Worm (Caenorhabditis elegans) whole organism, L1 larva: Measurements from ENCODE around the gene Y53C12A.3.

ENCODE experiments used
- efl-1 ChIP-seq, 4 experiments: fragments of 150-350 bp; optimal IDR thresholded peaks in 3 of 4; peaks in 1 of 4; 1 replicate in 1 of 4; 2 replicates in 3 of 4; lab custom pipeline; 2014; ENCODE audit warnings: missing biosample characterization in 2 of 4, missing genetic modification characterization in 2 of 4, missing genetic modification reagents in 2 of 4
- egl-27 ChIP-seq, 2 experiments: fragments of 150-350 bp in 1 of 2; sonication (generic microtip); optimal IDR thresholded peaks; 3 replicates each; lab custom pipeline; 2017 to 2018; ENCODE audit warnings: missing biosample characterization in 2 of 2, missing genetic modification characterization in 2 of 2, missing genetic modification reagents in 2 of 2
- elt-3 ChIP-seq, 6 experiments: fragments of 150-350 bp in 1 of 6; sonication (generic microtip); optimal IDR thresholded peaks; 2 replicates each; lab custom pipeline; 2017 to 2018; ENCODE audit warnings: missing biosample characterization in 6 of 6, missing genetic modification characterization in 6 of 6, inconsistent platforms in 1 of 6
- grh-1 ChIP-seq: fragments of 200-800 bp; sonication (Bioruptor generic); IDR thresholded peaks from 2 replicates; pipeline ENCODE4 v1.3.6; 2022; ENCODE audit warnings: missing genetic modification reagents, missing genetic modification characterization, missing compliant biosample characterization
- nhr-11 ChIP-seq: fragments of 150-350 bp; optimal IDR thresholded peaks from 2 replicates; lab custom pipeline; 2014; ENCODE audit warnings: missing biosample characterization, missing genetic modification characterization
- nhr-90 ChIP-seq: sonication (generic microtip); optimal IDR thresholded peaks from 2 replicates; lab custom pipeline; 2016; ENCODE audit warnings: mild to moderate bottlenecking, missing genetic modification characterization, missing compliant biosample characterization; ENCODE audit not compliant: poor library complexity

DNA sequence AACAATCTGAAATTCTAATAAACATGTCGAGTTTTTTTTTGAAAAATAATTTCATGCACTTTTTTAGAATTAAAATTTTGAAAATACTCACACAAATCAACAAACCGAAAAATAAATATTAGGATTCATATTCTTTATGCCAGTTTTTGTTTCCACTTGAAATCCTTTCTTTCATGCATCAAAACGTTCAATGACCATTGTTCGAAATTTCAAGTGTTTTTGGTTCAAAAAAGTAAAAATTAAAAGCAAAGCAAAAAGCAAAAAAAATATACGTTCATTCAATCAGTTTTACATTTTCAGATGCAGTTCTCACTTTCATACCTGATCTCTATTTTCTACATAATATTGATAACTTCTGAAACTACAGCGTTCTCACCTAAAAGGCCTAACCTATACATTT, 47.7 kb upstream of the Y53C12A.3 start, which contains the start of gene ZK1321.1:
- TF ChIP-seq nhr-90 (tag; lab: Kevin White, UChicago) (no peak), elt-3 (tag; optimal IDR thresholded peaks at IDR 0.05; lab: Kevin White, UChicago) (no peak), grh-1 (GFP tag; lab: Robert Waterston, UW) (no peak), nhr-11 (tag; lab: Kevin White, UChicago) (no peak), efl-1 (optimal IDR thresholded peaks at IDR 0.05; lab: Kevin White, UChicago) (no peak), efl-1 (GFP tag; optimal IDR thresholded peaks at IDR 0.05 in 1 of 2; lab: Kevin White, UChicago) (peak in 1 of 2 experiments; percentile 13), egl-27 (tag; optimal IDR thresholded peaks at IDR 0.05; lab: Kevin White, UChicago) (no peak)
